Worm (Caenorhabditis elegans) whole organism, L2 larva: Measurements from ENCODE around the gene mrp-7.

ENCODE experiments used
- crh-2 ChIP-seq: sonication (generic microtip); optimal IDR thresholded peaks from 2 replicates; lab custom pipeline; 2017; ENCODE audit warnings: missing biosample characterization, missing genetic modification characterization
- fos-1 ChIP-seq: fragments of 150-350 bp; optimal IDR thresholded peaks from 2 replicates; lab custom pipeline; 2014; ENCODE audit warnings: missing biosample characterization, missing genetic modification characterization
- lin-13 ChIP-seq: fragments of 150-350 bp; optimal IDR thresholded peaks from 2 replicates; lab custom pipeline; 2014; ENCODE audit warnings: missing biosample characterization, missing genetic modification reagents, missing genetic modification characterization
- nhr-10 ChIP-seq: sonication (generic microtip); optimal IDR thresholded peaks from 2 replicates; lab custom pipeline; 2017; ENCODE audit warnings: missing biosample characterization, missing genetic modification characterization
- nhr-12 ChIP-seq: fragments of 150-350 bp; optimal IDR thresholded peaks from 2 replicates; lab custom pipeline; 2014; ENCODE audit warnings: missing biosample characterization, missing genetic modification characterization
- nhr-21 ChIP-seq: fragments of 150-350 bp; optimal IDR thresholded peaks from 2 replicates; lab custom pipeline; 2014; ENCODE audit warnings: missing biosample characterization, missing genetic modification characterization
- nhr-77 ChIP-seq: fragments of 150-350 bp; optimal IDR thresholded peaks from 2 replicates; lab custom pipeline; 2014; ENCODE audit warnings: missing biosample characterization, missing genetic modification characterization
- skn-1 ChIP-seq: sonication (generic microtip); optimal IDR thresholded peaks from 2 replicates; lab custom pipeline; 2017; ENCODE audit warnings: missing biosample characterization, missing genetic modification characterization
- sma-9 ChIP-seq, 2 experiments: fragments of 150-350 bp in 1 of 2; sonication (generic microtip) in 1 of 2; optimal IDR thresholded peaks; 2 replicates each; lab custom pipeline; 2014 to 2016; ENCODE audit warnings: missing genetic modification characterization in 2 of 2, mild to moderate bottlenecking in 1 of 2, missing biosample characterization in 1 of 2, missing compliant biosample characterization in 1 of 2, missing genetic modification reagents in 1 of 2, moderate library complexity in 1 of 2
- snpc-4 ChIP-seq: fragments of 150-350 bp; optimal IDR thresholded peaks from 2 replicates; lab custom pipeline; 2014; ENCODE audit warnings: missing biosample characterization, missing genetic modification characterization

- no peak for TF ChIP-seq crh-2
- TF ChIP-seq sma-9 (GFP tag; optimal IDR thresholded peaks at IDR 0.05; lab: Kevin White, UChicago), result no peak
- no peak for TF ChIP-seq sma-9 (tag; optimal IDR thresholded peaks at IDR 0.05; lab: Kevin White, UChicago)
- no peak for TF ChIP-seq snpc-4 (tag; lab: Kevin White, UChicago)
- no peak for TF ChIP-seq fos-1
- TF ChIP-seq lin-13 (GFP tag; lab: Kevin White, UChicago), result no peak
- TF ChIP-seq nhr-21 (tag; lab: Kevin White, UChicago), result no peak
- TF ChIP-seq nhr-77 (tag; lab: Kevin White, UChicago), result no peak
- TF ChIP-seq skn-1, result no peak
- no peak for TF ChIP-seq nhr-10 (tag; lab: Kevin White, UChicago)
- no peak for TF ChIP-seq nhr-12 (tag; lab: Kevin White, UChicago)
These were observed 40.4 kb upstream of the mrp-7 start for ce11 chrV:19634197-19634596.
